Worm (Caenorhabditis elegans) whole organism, dauer: ENCODE measurements around the gene R02F11.3.

Experiments
- unc-62 ChIP-seq: sonication (generic microtip); optimal IDR thresholded peaks from 2 replicates; lab custom pipeline; 2017; ENCODE audit warnings: missing biosample characterization, missing genetic modification reagents, missing genetic modification characterization

Gene R02F11.3

ce11 chrV:4810653-4811052 is 4.9 kb upstream of the R02F11.3 start:
- TF ChIP-seq unc-62 (GFP tag; lab: Kevin White, UChicago): no peak

ce11 chrV:4806859-4807258 is 1.1 kb upstream of the R02F11.3 start:
- TF ChIP-seq unc-62 (GFP tag; lab: Kevin White, UChicago): no peak

- TF ChIP-seq unc-62 (GFP tag; lab: Kevin White, UChicago): no peak
Observed at ce11 chrV:4801943-4802342, 3.8 kb downstream of the R02F11.3 start.

- no peak for TF ChIP-seq unc-62 (GFP tag; lab: Kevin White, UChicago)
Observed at ce11 chrV:4800794-4801193, 5.0 kb downstream of the R02F11.3 start, which contains the start of gene R02F11.1. R02F11.1 (plus strand) TSS chrV:4801094.

- no peak for TF ChIP-seq unc-62 (GFP tag; lab: Kevin White, UChicago)
Observed at ce11 chrV:4794308-4794707, 11.4 kb downstream of the R02F11.3 start, which contains the start of gene R02F11.2. R02F11.2 (plus strand) TSS chrV:4794599.

- no peak for TF ChIP-seq unc-62 (GFP tag; lab: Kevin White, UChicago)
Observed at ce11 chrV:4791569-4791968, 14.2 kb downstream of the R02F11.3 start, which contains the start of gene R02F11.11. R02F11.11 (plus strand) TSS chrV:4791869.

ce11 chrV:4790368-4790767 is 15.4 kb downstream of the R02F11.3 start, which contains the start of gene R02F11.12:
R02F11.12 (plus strand) TSS chrV:4790668.
- TF ChIP-seq unc-62 (GFP tag; lab: Kevin White, UChicago): no peak

ce11 chrV:4788823-4789222 is 16.9 kb downstream of the R02F11.3 start, which contains the start of gene R02F11.10:
R02F11.10 (plus strand) TSS chrV:4789123.
- no peak for TF ChIP-seq unc-62 (GFP tag; lab: Kevin White, UChicago)

ce11 chrV:4787836-4788235 is 17.9 kb downstream of the R02F11.3 start:
- no peak for TF ChIP-seq unc-62 (GFP tag; lab: Kevin White, UChicago)

ce11 chrV:4787166-4787565 is 18.6 kb downstream of the R02F11.3 start, which contains the start of gene R02F11.9:
R02F11.9 (plus strand) TSS chrV:4787466.
- TF ChIP-seq unc-62 (GFP tag; lab: Kevin White, UChicago): no peak

- TF ChIP-seq unc-62 (GFP tag; lab: Kevin White, UChicago): no peak
Observed at ce11 chrV:4785333-4785852, 20.4 kb downstream of the R02F11.3 start, which contains the start of the genes Y60C6A.2 and Y60C6A.3. Y60C6A.2 (minus strand) TSS chrV:4785433. Y60C6A.3 (plus strand) TSS chrV:4785802.

- TF ChIP-seq unc-62 (GFP tag; lab: Kevin White, UChicago): no peak
Observed at ce11 chrV:4783313-4783712, 22.4 kb downstream of the R02F11.3 start, which contains the start of gene Y60C6A.1. Y60C6A.1 (plus strand) TSS chrV:4783613.

- TF ChIP-seq unc-62 (GFP tag; lab: Kevin White, UChicago): no peak
Observed at ce11 chrV:4777388-4777986, 28.3 kb downstream of the R02F11.3 start, which contains the start of gene C18G1.1. C18G1.1 (plus strand) TSS chrV:4777960.

ce11 chrV:4775140-4775539 is 30.6 kb downstream of the R02F11.3 start:
- TF ChIP-seq unc-62 (GFP tag; lab: Kevin White, UChicago): no peak

ce11 chrV:4770408-4770947 is 35.3 kb downstream of the R02F11.3 start, which contains the start of gene elt-7:
elt-7 (plus strand) TSS chrV:4770670.
- TF ChIP-seq unc-62 (GFP tag; lab: Kevin White, UChicago): no peak

- TF ChIP-seq unc-62 (GFP tag; lab: Kevin White, UChicago): no peak
Observed at ce11 chrV:4769633-4770032, 36.1 kb downstream of the R02F11.3 start, which contains the start of gene C18G1.9. C18G1.9 (minus strand) TSS chrV:4769733.
